Worm (Caenorhabditis elegans) whole organism, L4 larva: ENCODE results near the gene ttr-18.

Experiments used
- Y105C5A.15 ChIP-seq: fragments of 200-800 bp; sonication (Bioruptor generic); IDR thresholded peaks from 2 replicates; pipeline ENCODE4 v1.3.6; 2022; ENCODE audit warnings: missing genetic modification characterization, missing compliant biosample characterization
- ZK546.5 ChIP-seq, 2 experiments: sonication (generic microtip); optimal IDR thresholded peaks; 2 replicates each; lab custom pipeline; 2017; ENCODE audit warnings: missing biosample characterization in 2 of 2, missing genetic modification characterization in 2 of 2
- aha-1 ChIP-seq: fragments of 150-350 bp; peaks from one replicate; lab custom pipeline; 2014; ENCODE audit warnings: missing biosample characterization, missing genetic modification characterization
- attf-4 ChIP-seq: sonication (generic microtip); optimal IDR thresholded peaks from 3 replicates; lab custom pipeline; 2017; ENCODE audit warnings: missing biosample characterization, missing genetic modification characterization
- ceh-20 ChIP-seq: fragments of 200-800 bp; sonication (Bioruptor generic); IDR thresholded peaks from 2 replicates; pipeline ENCODE4 v1.3.6; 2022; ENCODE audit warnings: missing genetic modification reagents, missing genetic modification characterization, missing compliant biosample characterization
- ceh-32 ChIP-seq: sonication (generic microtip); optimal IDR thresholded peaks from 2 replicates; lab custom pipeline; 2016; ENCODE audit warnings: mild to moderate bottlenecking, missing genetic modification characterization, missing compliant biosample characterization; ENCODE audit not compliant: poor library complexity
- ceh-44 ChIP-seq: fragments of 200-800 bp; sonication (Bioruptor generic); IDR thresholded peaks from 2 replicates; pipeline ENCODE4 v1.3.6; 2022; ENCODE audit warnings: missing genetic modification reagents, missing genetic modification characterization, missing compliant biosample characterization
- ceh-62 ChIP-seq: sonication (generic microtip); optimal IDR thresholded peaks from 2 replicates; lab custom pipeline; 2017; ENCODE audit warnings: missing biosample characterization, missing genetic modification characterization
- ces-1 ChIP-seq: fragments of 150-350 bp; sonication (generic microtip); optimal IDR thresholded peaks from 4 replicates; lab custom pipeline; 2014; ENCODE audit warnings: missing biosample characterization, missing genetic modification reagents, missing genetic modification characterization
- ctbp-1 ChIP-seq: fragments of 200-800 bp; sonication (Bioruptor generic); IDR thresholded peaks from 2 replicates; pipeline ENCODE4 v1.3.6; 2022; ENCODE audit warnings: missing genetic modification reagents, missing genetic modification characterization, missing compliant biosample characterization
- daf-16 ChIP-seq, 3 experiments: sonication (generic microtip); optimal IDR thresholded peaks; 2 replicates each; lab custom pipeline; 2016 to 2017; ENCODE audit warnings: missing genetic modification characterization in 3 of 3, missing genetic modification reagents in 3 of 3, mild to moderate bottlenecking in 2 of 3, missing compliant biosample characterization in 2 of 3, missing biosample characterization in 1 of 3, moderate library complexity in 1 of 3
- daf-19 ChIP-seq: fragments of 200-800 bp; sonication (Bioruptor generic); conservative IDR thresholded peaks from 2 replicates; pipeline ENCODE4 v1.3.6; 2022; ENCODE audit warnings: missing genetic modification characterization, missing compliant biosample characterization
- dpl-1 ChIP-seq: fragments of 150-350 bp; optimal IDR thresholded peaks from 2 replicates; lab custom pipeline; 2014; ENCODE audit warnings: missing biosample characterization, missing genetic modification reagents, missing genetic modification characterization
- dve-1 ChIP-seq: sonication (generic microtip); optimal IDR thresholded peaks from 2 replicates; lab custom pipeline; 2017; ENCODE audit warnings: antibody characterized with exemption, mild to moderate bottlenecking, missing genetic modification characterization, missing compliant biosample characterization; ENCODE audit not compliant: insufficient read depth
- egl-27 ChIP-seq: sonication (generic microtip); optimal IDR thresholded peaks from 3 replicates; lab custom pipeline; 2017; ENCODE audit warnings: missing biosample characterization, missing genetic modification reagents, missing genetic modification characterization
- egl-43 ChIP-seq: fragments of 200-800 bp; sonication (Bioruptor generic); IDR thresholded peaks from 2 replicates; pipeline ENCODE4 v1.3.6; 2022; ENCODE audit warnings: missing genetic modification reagents, missing genetic modification characterization, missing compliant biosample characterization
- jun-1 ChIP-seq: fragments of 150-350 bp; optimal IDR thresholded peaks from 2 replicates; lab custom pipeline; 2014; ENCODE audit warnings: missing biosample characterization, missing genetic modification reagents, missing genetic modification characterization
- lin-13 ChIP-seq: fragments of 150-350 bp; optimal IDR thresholded peaks from 2 replicates; lab custom pipeline; 2014; ENCODE audit warnings: missing biosample characterization, missing genetic modification reagents, missing genetic modification characterization
- lin-29 ChIP-seq: fragments of 200-800 bp; sonication (Bioruptor generic); IDR thresholded peaks from 2 replicates; pipeline ENCODE4 v1.3.6; 2022; ENCODE audit warnings: missing genetic modification reagents, missing genetic modification characterization, missing compliant biosample characterization
- lir-3 ChIP-seq: sonication (generic microtip); optimal IDR thresholded peaks from 2 replicates; lab custom pipeline; 2016; ENCODE audit warnings: mild to moderate bottlenecking, missing genetic modification characterization, missing compliant biosample characterization
- lsy-2 ChIP-seq, 2 experiments: fragments of 150-350 bp in 1 of 2; sonication (generic microtip) in 1 of 2; optimal IDR thresholded peaks; 2 replicates each; lab custom pipeline; 2014 to 2017; ENCODE audit warnings: missing biosample characterization in 2 of 2, missing genetic modification characterization in 2 of 2
- mdl-1 ChIP-seq, 2 experiments: fragments of 150-350 bp in 1 of 2; sonication (generic microtip) in 1 of 2; optimal IDR thresholded peaks; 2 replicates each; lab custom pipeline; 2014 to 2017; ENCODE audit warnings: missing biosample characterization in 2 of 2, missing genetic modification characterization in 2 of 2
- mdt-29 ChIP-seq: fragments of 200-800 bp; sonication (Bioruptor generic); IDR thresholded peaks from 2 replicates; pipeline ENCODE4 v1.3.6; 2022; ENCODE audit warnings: missing genetic modification reagents, missing genetic modification characterization, missing compliant biosample characterization
- mes-2 ChIP-seq: sonication (generic microtip); optimal IDR thresholded peaks from 2 replicates; lab custom pipeline; 2016; ENCODE audit warnings: missing genotype, mild to moderate bottlenecking, missing genetic modification characterization, missing compliant biosample characterization; ENCODE audit not compliant: poor library complexity, severe bottlenecking
- nhr-10 ChIP-seq: fragments of 150-350 bp; optimal IDR thresholded peaks from 2 replicates; lab custom pipeline; 2014; ENCODE audit warnings: missing biosample characterization, missing genetic modification characterization
- nhr-28 ChIP-seq: fragments of 150-350 bp; optimal IDR thresholded peaks from 2 replicates; lab custom pipeline; 2014; ENCODE audit warnings: missing biosample characterization, missing genetic modification characterization
- nhr-76 ChIP-seq: fragments of 150-350 bp; optimal IDR thresholded peaks from 2 replicates; lab custom pipeline; 2014; ENCODE audit warnings: missing biosample characterization, missing genetic modification characterization
- rbr-2 ChIP-seq: sonication (generic microtip); optimal IDR thresholded peaks from 2 replicates; lab custom pipeline; 2016; ENCODE audit warnings: missing genotype, missing genetic modification characterization, missing compliant biosample characterization
- set-16 ChIP-seq: fragments of 200-800 bp; sonication (Bioruptor generic); IDR thresholded peaks from 2 replicates; pipeline ENCODE4 v1.3.6; 2022; ENCODE audit warnings: missing genetic modification reagents, missing genetic modification characterization, missing compliant biosample characterization
- snpc-1.2 ChIP-seq: fragments of 200-800 bp; sonication (Bioruptor generic); IDR thresholded peaks from 2 replicates; pipeline ENCODE4 v1.3.6; 2022; ENCODE audit warnings: missing genetic modification reagents, missing genetic modification characterization, missing compliant biosample characterization
- tag-97 ChIP-seq: fragments of 200-800 bp; sonication (Bioruptor generic); IDR thresholded peaks from 2 replicates; pipeline ENCODE4 v1.3.6; 2022; ENCODE audit warnings: missing genetic modification characterization, missing compliant biosample characterization
- zag-1 ChIP-seq: fragments of 150-350 bp; optimal IDR thresholded peaks from 2 replicates; lab custom pipeline; 2014; ENCODE audit warnings: missing biosample characterization, missing genetic modification characterization
- zip-11 ChIP-seq: fragments of 200-800 bp; sonication (Bioruptor generic); IDR thresholded peaks from 2 replicates; pipeline ENCODE4 v1.3.6; 2022; ENCODE audit warnings: missing genetic modification characterization, missing compliant biosample characterization
- zip-2 ChIP-seq: fragments of 150-350 bp; optimal IDR thresholded peaks from 2 replicates; lab custom pipeline; 2014; ENCODE audit warnings: missing biosample characterization, missing genetic modification characterization

Gene ttr-18

DNA sequence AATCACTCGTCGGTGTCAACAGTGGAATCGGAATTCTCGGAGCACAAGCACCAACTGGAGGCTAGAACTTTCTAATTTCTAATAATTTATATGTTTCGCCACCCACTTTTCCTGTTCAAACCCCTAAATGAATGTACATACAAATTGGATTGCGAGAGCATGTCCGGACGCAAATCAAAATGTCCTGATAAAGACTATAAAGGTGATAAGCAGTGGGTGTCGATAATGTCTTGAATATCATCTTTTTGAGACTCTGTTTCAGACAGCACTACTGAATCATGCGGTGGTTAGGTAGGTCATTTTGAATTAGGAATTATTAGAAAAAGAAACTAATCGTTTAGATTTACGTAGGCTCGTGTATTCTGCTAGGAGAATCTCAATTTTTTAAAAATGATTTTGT, 37.8 kb downstream of the ttr-18 start, which contains the start of gene W02B12.1 (continued):
- TF ChIP-seq ceh-20 (GFP tag; lab: Robert Waterston, UW), result no peak
- no peak for TF ChIP-seq ceh-44
- TF ChIP-seq zip-11, result no peak
- TF ChIP-seq jun-1, result no peak
- no peak for TF ChIP-seq mdl-1 (tag; optimal IDR thresholded peaks at IDR 0.05; lab: Kevin White, UChicago)
- no peak for TF ChIP-seq dpl-1 (GFP tag; lab: Kevin White, UChicago)
- TF ChIP-seq mes-2 (tag; lab: Kevin White, UChicago), result no peak
- no peak for TF ChIP-seq mdt-29 (GFP tag; lab: Robert Waterston, UW)
- TF ChIP-seq nhr-76 (tag; lab: Kevin White, UChicago), result no peak
- no peak for TF ChIP-seq rbr-2 (tag; lab: Kevin White, UChicago)
- TF ChIP-seq dve-1, result peak; percentile 41
- no peak for TF ChIP-seq Y105C5A.15
- TF ChIP-seq ces-1, result no peak
- TF ChIP-seq lir-3 (tag; lab: Kevin White, UChicago), result no peak
- no peak for TF ChIP-seq ZK546.5 (tag; optimal IDR thresholded peaks at IDR 0.05; lab: Kevin White, UChicago)
- peak; percentile 70 for TF ChIP-seq aha-1

DNA sequence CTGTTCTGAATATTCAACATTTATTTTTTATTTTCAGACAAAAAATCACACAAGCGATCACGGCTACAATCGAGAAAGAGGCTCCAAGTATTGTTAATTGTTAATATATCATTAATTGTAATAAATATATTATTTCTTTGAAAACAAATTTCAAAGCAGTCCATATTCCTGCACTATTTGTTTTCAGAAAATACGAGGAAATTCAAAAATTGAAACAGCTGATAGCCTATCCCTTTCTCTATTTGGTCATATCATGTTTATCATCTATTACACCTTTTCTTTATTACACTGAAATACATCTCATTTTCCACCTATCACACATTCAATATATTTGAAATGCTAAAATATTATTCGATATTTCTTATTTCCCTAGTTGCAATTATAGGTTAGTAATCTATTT, 41.6 kb downstream of the ttr-18 start, which contains the start of gene W02B12.13:
Gene W02B12.13 (plus strand): TSS at position 301 of the 400 bp plus-strand sequence.
- TF ChIP-seq ctbp-1 (GFP tag; lab: Robert Waterston, UW) (no peak), egl-27 (tag; lab: Kevin White, UChicago) (no peak), nhr-10 (tag; lab: Kevin White, UChicago) (no peak), lsy-2 (tag; optimal IDR thresholded peaks at IDR 0.05; lab: Kevin White, UChicago) (no peak), zag-1 (no peak), ceh-32 (no peak), zip-2 (no peak), ceh-20 (GFP tag; lab: Robert Waterston, UW) (no peak), ceh-62 (no peak), mes-2 (tag; lab: Kevin White, UChicago) (no peak), lin-13 (no peak), lin-29 (GFP tag; lab: Robert Waterston, UW) (no peak), daf-19 (no peak), attf-4 (no peak), Y105C5A.15 (no peak)

DNA sequence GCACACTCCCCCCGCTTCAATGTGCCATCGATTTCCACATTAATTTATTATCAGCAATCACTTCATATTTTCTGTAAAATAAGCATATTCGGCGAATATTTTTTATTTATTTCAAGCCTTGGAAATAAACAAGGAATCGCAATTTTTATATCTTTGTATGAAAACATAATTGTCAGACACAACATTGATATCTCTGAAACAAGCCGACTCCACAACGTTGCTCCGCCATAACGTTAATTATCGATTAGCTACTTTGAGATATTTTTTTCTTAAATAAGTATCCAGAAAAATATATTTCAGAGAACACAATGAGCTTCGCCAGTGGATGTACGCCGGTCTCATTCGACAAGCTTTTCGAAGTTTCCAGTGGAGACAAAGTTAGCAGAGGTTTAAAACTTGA, 42.7 kb downstream of the ttr-18 start, which contains the start of gene adbp-1:
Gene adbp-1 (plus strand): TSS at position 301 of the 400 bp plus-strand sequence.
- TF ChIP-seq tag-97 (GFP tag; lab: Robert Waterston, UW) (no peak), daf-16 (GFP tag; optimal IDR thresholded peaks at IDR 0.05; lab: Kevin White, UChicago) (no peak), daf-16 (tag; optimal IDR thresholded peaks at IDR 0.05; lab: Kevin White, UChicago) (peak; percentile 5)

DNA sequence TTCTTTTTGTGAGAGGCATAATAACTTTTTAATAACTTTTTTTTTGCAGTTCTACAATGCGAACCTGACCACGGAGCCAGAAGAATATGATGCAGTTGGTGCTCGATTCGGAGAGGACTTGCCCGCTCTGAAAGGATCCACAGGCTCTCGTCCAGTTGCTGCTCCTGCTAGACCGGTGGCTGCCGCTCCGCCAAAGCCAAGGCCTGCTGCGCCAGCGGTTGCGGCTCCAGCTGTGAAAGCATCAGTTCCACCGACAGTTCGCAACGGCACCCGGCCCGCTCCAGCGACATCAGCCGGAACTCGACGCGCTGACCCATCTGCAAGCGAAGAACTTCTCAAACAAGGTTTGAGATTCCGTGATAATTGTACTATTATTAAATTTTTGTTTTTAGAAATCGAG, 43.4 kb downstream of the ttr-18 start:
- TF ChIP-seq snpc-1.2 (GFP tag; lab: Robert Waterston, UW) (0 out of 2 replicates have a peak, but pooled peaks have one; percentile 36), egl-43 (peak; percentile 49; the same call in 1 of the 2 replicates), set-16 (GFP tag; lab: Robert Waterston, UW) (peak; percentile 96), nhr-28 (tag; lab: Kevin White, UChicago) (no peak)
- TF ChIP-seq, all 104 proteins: peak for 3

DNA sequence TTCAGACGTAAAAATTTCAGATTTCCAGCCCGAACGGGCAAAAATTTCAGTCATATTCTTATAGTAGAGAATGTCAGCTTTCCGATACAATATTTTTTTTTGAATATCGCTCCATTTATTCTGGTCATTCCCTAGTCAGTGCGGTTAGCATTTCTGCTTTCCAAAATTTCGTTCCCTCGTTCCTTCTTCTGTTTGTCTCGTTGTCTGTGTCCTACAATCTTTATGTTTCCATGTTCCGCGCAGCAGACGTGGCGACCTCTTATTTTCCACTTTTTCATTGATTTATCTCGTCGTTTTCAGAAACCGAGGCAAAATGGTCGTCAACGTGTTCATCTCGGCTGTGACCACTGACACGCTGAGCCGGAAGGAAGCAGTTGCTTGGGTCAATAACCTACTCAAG, 44.1 kb downstream of the ttr-18 start, which contains the start of gene ebp-2:
Gene ebp-2 (plus strand): TSS at position 301 of the 400 bp plus-strand sequence.
- peak; percentile 31 for TF ChIP-seq aha-1
- TF ChIP-seq, all 104 proteins: peak for 1; not testable (repeated sequence) for 103
